Worm (Caenorhabditis elegans): ENCODE measurements around the gene M02B7.7.

ce11 chrIV:3821554-3821953 is 14.6 kb upstream of the M02B7.7 start:
- no peak for TF ChIP-seq ztf-11 (tag; optimal IDR thresholded peaks at IDR 0.05)
- no peak for TF ChIP-seq unc-39 (tag; optimal IDR thresholded peaks at IDR 0.05)
- TF ChIP-seq ceh-82 (tag; optimal IDR thresholded peaks at IDR 0.05) = no peak
- no peak for TF ChIP-seq fos-1 (tag; optimal IDR thresholded peaks at IDR 0.05)
- no peak for TF ChIP-seq nfya-1 (tag; optimal IDR thresholded peaks at IDR 0.05; ENCODE audit: insufficient read depth)
- TF ChIP-seq lin-39 (tag; optimal IDR thresholded peaks at IDR 0.05) = no peak
- TF ChIP-seq ama-1 (optimal IDR thresholded peaks at IDR 0.05) = no peak
- no peak for TF ChIP-seq ZK546.5 (tag; optimal IDR thresholded peaks at IDR 0.05)
- TF ChIP-seq unc-62 (GFP tag; optimal IDR thresholded peaks at IDR 0.05) = no peak
- TF ChIP-seq pha-4 (tag; optimal IDR thresholded peaks at IDR 0.05) = no peak

Data from whole organism, L3 larva.